Worm (Caenorhabditis elegans) whole organism, L4 larva: ENCODE results near the gene F26A1.1.

Experiments used
- nhr-237 ChIP-seq: sonication (generic microtip); optimal IDR thresholded peaks from 2 replicates; lab custom pipeline; 2017; ENCODE audit warnings: missing biosample characterization, missing genetic modification characterization
- snpc-4 ChIP-seq: fragments of 150-350 bp; optimal IDR thresholded peaks from 2 replicates; lab custom pipeline; 2014; ENCODE audit warnings: missing biosample characterization, missing genetic modification characterization

DNA sequence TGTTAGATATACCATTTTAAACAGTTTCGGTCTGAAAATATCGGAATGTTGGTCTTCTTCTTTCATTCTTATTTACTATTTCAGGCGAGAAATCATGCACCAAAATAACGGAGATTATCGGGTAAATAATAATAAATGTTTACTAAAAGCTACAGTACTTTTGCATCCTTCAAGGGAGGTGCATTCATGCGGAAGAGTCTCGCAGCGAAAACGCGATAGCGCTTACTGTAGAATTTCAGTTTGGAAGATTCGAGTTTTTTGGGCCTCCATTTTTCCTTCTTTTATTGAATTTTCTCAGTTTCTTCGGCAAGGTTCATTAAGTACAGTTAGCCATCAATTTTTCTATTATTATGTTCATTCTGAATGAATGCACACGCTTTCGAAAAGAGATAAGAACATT is 5.8 kb downstream of the F26A1.1 start, which contains the start of gene C35D10.7:
- TF ChIP-seq snpc-4 (tag; lab: Kevin White, UChicago) (no peak), nhr-237 (no peak)
